Worm (Caenorhabditis elegans) whole organism, L4 larva: ENCODE results near the gene tdo-2.

ENCODE experiments used
- F10B5.3 ChIP-seq: sonication (generic microtip); optimal IDR thresholded peaks from 2 replicates; lab custom pipeline; 2016; ENCODE audit warnings: mild to moderate bottlenecking, missing genetic modification characterization, missing compliant biosample characterization
- F26F4.8 ChIP-seq: fragments of 200-800 bp; sonication (Bioruptor generic); conservative IDR thresholded peaks from 2 replicates; pipeline ENCODE4 v1.3.6; 2022; ENCODE audit warnings: missing genetic modification characterization, missing compliant biosample characterization
- F44E2.7 ChIP-seq: fragments of 200-800 bp; sonication (Bioruptor generic); IDR thresholded peaks from 2 replicates; pipeline ENCODE4 v2.1.2; 2022; ENCODE audit warnings: missing genetic modification characterization, missing compliant biosample characterization
- F49E8.2 ChIP-seq: sonication (generic microtip); optimal IDR thresholded peaks from 2 replicates; lab custom pipeline; 2016; ENCODE audit warnings: missing compliant biosample characterization, mild to moderate bottlenecking, missing genetic modification characterization, borderline replicate concordance
- ZK546.5 ChIP-seq, 2 experiments: sonication (generic microtip); optimal IDR thresholded peaks; 2 replicates each; lab custom pipeline; 2017; ENCODE audit warnings: missing biosample characterization in 2 of 2, missing genetic modification characterization in 2 of 2
- ama-1 ChIP-seq: fragments of 150-350 bp; optimal IDR thresholded peaks from 2 replicates; lab custom pipeline; 2014; ENCODE audit warnings: inconsistent platforms, mixed read lengths
- attf-4 ChIP-seq: sonication (generic microtip); optimal IDR thresholded peaks from 3 replicates; lab custom pipeline; 2017; ENCODE audit warnings: missing biosample characterization, missing genetic modification characterization
- ceh-20 ChIP-seq: fragments of 200-800 bp; sonication (Bioruptor generic); IDR thresholded peaks from 2 replicates; pipeline ENCODE4 v1.3.6; 2022; ENCODE audit warnings: missing genetic modification reagents, missing genetic modification characterization, missing compliant biosample characterization
- ceh-32 ChIP-seq: sonication (generic microtip); optimal IDR thresholded peaks from 2 replicates; lab custom pipeline; 2016; ENCODE audit warnings: mild to moderate bottlenecking, missing genetic modification characterization, missing compliant biosample characterization; ENCODE audit not compliant: poor library complexity
- ceh-62 ChIP-seq: sonication (generic microtip); optimal IDR thresholded peaks from 2 replicates; lab custom pipeline; 2017; ENCODE audit warnings: missing biosample characterization, missing genetic modification characterization
- ces-1 ChIP-seq: fragments of 150-350 bp; sonication (generic microtip); optimal IDR thresholded peaks from 4 replicates; lab custom pipeline; 2014; ENCODE audit warnings: missing biosample characterization, missing genetic modification reagents, missing genetic modification characterization
- cey-2 ChIP-seq: sonication (generic microtip); optimal IDR thresholded peaks from 3 replicates; lab custom pipeline; 2017; ENCODE audit warnings: missing genetic modification characterization, mild to moderate bottlenecking, missing compliant biosample characterization, antibody characterized with exemption, borderline replicate concordance; ENCODE audit not compliant: insufficient read depth
- daf-12 ChIP-seq: fragments of 150-350 bp; optimal IDR thresholded peaks from 2 replicates; lab custom pipeline; 2014; ENCODE audit warnings: missing biosample characterization, missing genetic modification reagents, missing genetic modification characterization
- daf-16 ChIP-seq, 3 experiments: sonication (generic microtip); optimal IDR thresholded peaks; 2 replicates each; lab custom pipeline; 2016 to 2017; ENCODE audit warnings: missing genetic modification characterization in 3 of 3, missing genetic modification reagents in 3 of 3, mild to moderate bottlenecking in 2 of 3, missing compliant biosample characterization in 2 of 3, missing biosample characterization in 1 of 3, moderate library complexity in 1 of 3
- dmd-9 ChIP-seq: fragments of 200-800 bp; sonication (Bioruptor generic); IDR thresholded peaks from 2 replicates; pipeline ENCODE4 v1.3.6; 2022; ENCODE audit warnings: missing genetic modification reagents, missing genetic modification characterization, missing compliant biosample characterization
- dve-1 ChIP-seq: sonication (generic microtip); optimal IDR thresholded peaks from 2 replicates; lab custom pipeline; 2017; ENCODE audit warnings: antibody characterized with exemption, mild to moderate bottlenecking, missing genetic modification characterization, missing compliant biosample characterization; ENCODE audit not compliant: insufficient read depth
- egl-27 ChIP-seq: sonication (generic microtip); optimal IDR thresholded peaks from 3 replicates; lab custom pipeline; 2017; ENCODE audit warnings: missing biosample characterization, missing genetic modification reagents, missing genetic modification characterization
- fos-1 ChIP-seq: fragments of 150-350 bp; optimal IDR thresholded peaks from 2 replicates; lab custom pipeline; 2014; ENCODE audit warnings: missing biosample characterization, missing genetic modification characterization
- gei-8 ChIP-seq: fragments of 200-800 bp; sonication (Bioruptor generic); optimal IDR thresholded peaks from 2 replicates; lab custom pipeline; 2018; ENCODE audit warnings: mild to moderate bottlenecking, missing genetic modification characterization, missing compliant biosample characterization
- hif-1 ChIP-seq, 2 experiments: sonication (generic microtip); optimal IDR thresholded peaks; 2 replicates each; lab custom pipeline; 2016 to 2017; ENCODE audit warnings: missing compliant biosample characterization in 2 of 2, missing genetic modification characterization in 2 of 2, missing genetic modification reagents in 2 of 2, missing genotype in 2 of 2, mild to moderate bottlenecking in 1 of 2
- hlh-30 ChIP-seq: sonication (generic microtip); optimal IDR thresholded peaks from 2 replicates; lab custom pipeline; 2017; ENCODE audit warnings: antibody characterized with exemption, mild to moderate bottlenecking, missing genetic modification characterization, missing compliant biosample characterization; ENCODE audit not compliant: insufficient read depth
- lin-15B ChIP-seq: fragments of 150-350 bp; sonication (generic microtip); optimal IDR thresholded peaks from 3 replicates; lab custom pipeline; 2014; ENCODE audit warnings: missing biosample characterization, missing genetic modification characterization
- lin-39 ChIP-seq: fragments of 150-350 bp; optimal IDR thresholded peaks from 2 replicates; lab custom pipeline; 2014; ENCODE audit warnings: missing biosample characterization, missing genetic modification reagents, missing genetic modification characterization
- lir-3 ChIP-seq: sonication (generic microtip); optimal IDR thresholded peaks from 2 replicates; lab custom pipeline; 2016; ENCODE audit warnings: mild to moderate bottlenecking, missing genetic modification characterization, missing compliant biosample characterization
- lsy-2 ChIP-seq, 2 experiments: fragments of 150-350 bp in 1 of 2; sonication (generic microtip) in 1 of 2; optimal IDR thresholded peaks; 2 replicates each; lab custom pipeline; 2014 to 2017; ENCODE audit warnings: missing biosample characterization in 2 of 2, missing genetic modification characterization in 2 of 2
- mdl-1 ChIP-seq, 2 experiments: fragments of 150-350 bp in 1 of 2; sonication (generic microtip) in 1 of 2; optimal IDR thresholded peaks; 2 replicates each; lab custom pipeline; 2014 to 2017; ENCODE audit warnings: missing biosample characterization in 2 of 2, missing genetic modification characterization in 2 of 2
- mdt-29 ChIP-seq: fragments of 200-800 bp; sonication (Bioruptor generic); IDR thresholded peaks from 2 replicates; pipeline ENCODE4 v1.3.6; 2022; ENCODE audit warnings: missing genetic modification reagents, missing genetic modification characterization, missing compliant biosample characterization
- mep-1 ChIP-seq: fragments of 150-350 bp; sonication (generic microtip); optimal IDR thresholded peaks from 3 replicates; lab custom pipeline; 2014; ENCODE audit warnings: missing biosample characterization, missing genetic modification characterization
- nhr-102 ChIP-seq: sonication (generic microtip); optimal IDR thresholded peaks from 2 replicates; lab custom pipeline; 2016; ENCODE audit warnings: mild to moderate bottlenecking, missing genetic modification characterization, moderate library complexity, missing compliant biosample characterization
- nhr-111 ChIP-seq: fragments of 200-800 bp; sonication (Bioruptor generic); optimal IDR thresholded peaks from 2 replicates; lab custom pipeline; 2018; ENCODE audit warnings: mild to moderate bottlenecking, missing genetic modification characterization, missing compliant biosample characterization
- nhr-237 ChIP-seq: sonication (generic microtip); optimal IDR thresholded peaks from 2 replicates; lab custom pipeline; 2017; ENCODE audit warnings: missing biosample characterization, missing genetic modification characterization
- nhr-28 ChIP-seq: fragments of 150-350 bp; optimal IDR thresholded peaks from 2 replicates; lab custom pipeline; 2014; ENCODE audit warnings: missing biosample characterization, missing genetic modification characterization
- nhr-48 ChIP-seq: sonication (generic microtip); optimal IDR thresholded peaks from 2 replicates; lab custom pipeline; 2016; ENCODE audit warnings: mild to moderate bottlenecking, missing genetic modification characterization, missing compliant biosample characterization
- nhr-6 ChIP-seq: fragments of 150-350 bp; optimal IDR thresholded peaks from 2 replicates; lab custom pipeline; 2014; ENCODE audit warnings: missing biosample characterization, missing genetic modification characterization
- nhr-76 ChIP-seq: fragments of 150-350 bp; optimal IDR thresholded peaks from 2 replicates; lab custom pipeline; 2014; ENCODE audit warnings: missing biosample characterization, missing genetic modification characterization
- nhr-77 ChIP-seq: fragments of 150-350 bp; optimal IDR thresholded peaks from 2 replicates; lab custom pipeline; 2014; ENCODE audit warnings: missing biosample characterization, missing genetic modification characterization
- pqm-1 ChIP-seq: sonication (generic microtip); optimal IDR thresholded peaks from 2 replicates; lab custom pipeline; 2017; ENCODE audit warnings: missing biosample characterization, missing genetic modification characterization
- saeg-2 ChIP-seq: fragments of 200-800 bp; sonication (Bioruptor generic); IDR thresholded peaks from 2 replicates; pipeline ENCODE4 v1.3.6; 2022; ENCODE audit warnings: missing genetic modification reagents, missing genetic modification characterization, missing compliant biosample characterization
- set-16 ChIP-seq: fragments of 200-800 bp; sonication (Bioruptor generic); IDR thresholded peaks from 2 replicates; pipeline ENCODE4 v1.3.6; 2022; ENCODE audit warnings: missing genetic modification reagents, missing genetic modification characterization, missing compliant biosample characterization
- tag-97 ChIP-seq: fragments of 200-800 bp; sonication (Bioruptor generic); IDR thresholded peaks from 2 replicates; pipeline ENCODE4 v1.3.6; 2022; ENCODE audit warnings: missing genetic modification characterization, missing compliant biosample characterization
- zip-11 ChIP-seq: fragments of 200-800 bp; sonication (Bioruptor generic); IDR thresholded peaks from 2 replicates; pipeline ENCODE4 v1.3.6; 2022; ENCODE audit warnings: missing genetic modification characterization, missing compliant biosample characterization
- ztf-11 ChIP-seq: fragments of 150-350 bp; optimal IDR thresholded peaks from 2 replicates; lab custom pipeline; 2014; ENCODE audit warnings: missing biosample characterization, missing genetic modification characterization
- ztf-7 ChIP-seq: fragments of 150-350 bp; optimal IDR thresholded peaks from 2 replicates; lab custom pipeline; 2014; ENCODE audit warnings: missing biosample characterization, missing genetic modification characterization

The tdo-2 gene

DNA sequence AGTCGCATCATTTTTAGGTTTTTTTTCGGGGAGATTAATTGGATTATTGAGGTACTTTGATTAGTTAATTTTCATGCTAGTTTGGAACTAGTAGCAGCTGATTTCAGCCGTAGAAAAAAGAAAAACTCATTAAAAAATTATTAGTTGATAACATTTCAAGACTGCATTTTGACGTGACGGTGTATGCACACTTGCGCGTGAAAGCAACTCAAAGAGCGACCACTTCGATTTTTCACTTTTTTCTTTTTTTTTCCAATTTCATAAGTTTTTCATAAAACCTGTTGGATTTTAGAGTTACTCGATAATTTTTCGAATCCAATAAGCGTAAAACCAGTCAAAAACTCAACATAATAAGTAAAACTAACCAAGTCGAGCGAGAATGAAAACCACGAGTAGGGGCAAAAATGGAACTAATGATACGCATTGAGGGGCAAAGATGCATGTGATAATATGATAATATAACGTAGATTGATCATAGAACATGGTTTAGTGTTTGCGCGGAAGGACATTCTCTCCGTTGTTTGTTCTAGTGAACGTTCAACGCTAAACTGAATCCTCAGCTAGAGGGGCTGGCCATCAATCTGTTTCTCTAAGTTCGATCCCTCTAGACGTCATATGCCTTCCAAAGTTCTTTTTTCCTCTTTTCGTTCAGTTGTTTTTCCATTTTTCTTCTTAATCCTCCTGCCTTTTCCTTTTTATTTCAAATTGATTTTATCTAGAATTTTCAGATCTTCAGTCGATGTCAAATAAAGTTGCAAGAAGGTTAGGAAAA, 28.6 kb upstream of the tdo-2 start, which contains the start of the genes F25B5.6 and F25B5.3 (continued):
- TF ChIP-seq F10B5.3 (tag; lab: Kevin White, UChicago) (no peak), nhr-48 (tag; lab: Kevin White, UChicago) (no peak), nhr-77 (tag; lab: Kevin White, UChicago) (no peak), zip-11 (GFP tag; lab: Robert Waterston, UW) (no peak), mep-1 (no peak), F49E8.2 (tag; lab: Kevin White, UChicago) (no peak), saeg-2 (GFP tag; lab: Robert Waterston, UW) (no peak), set-16 (GFP tag; lab: Robert Waterston, UW) (no peak), nhr-6 (tag; lab: Kevin White, UChicago) (no peak), ceh-62 (tag; lab: Kevin White, UChicago) (no peak), ceh-32 (tag; lab: Kevin White, UChicago) (no peak), lin-39 (tag; lab: Kevin White, UChicago) (no peak), attf-4 (no peak), ZK546.5 (tag; optimal IDR thresholded peaks at IDR 0.05; lab: Kevin White, UChicago) (no peak), nhr-111 (GFP tag; lab: Kevin White, UChicago) (no peak), dve-1 (tag; lab: Kevin White, UChicago) (peak; percentile 8), ztf-7 (no peak), fos-1 (tag; lab: Kevin White, UChicago) (no peak), ztf-11 (tag; lab: Kevin White, UChicago) (no peak), mdt-29 (GFP tag; lab: Robert Waterston, UW) (no peak), pqm-1 (no peak), nhr-237 (tag; lab: Kevin White, UChicago) (no peak), nhr-102 (no peak), lin-15B (tag; lab: Kevin White, UChicago) (no peak), ama-1 (lab: Kevin White, UChicago) (no peak), tag-97 (GFP tag; lab: Robert Waterston, UW) (no peak), daf-16 (GFP tag; optimal IDR thresholded peaks at IDR 0.05; lab: Kevin White, UChicago) (no peak), daf-16 (tag; optimal IDR thresholded peaks at IDR 0.05; lab: Kevin White, UChicago) (peak; percentile 13), cey-2 (tag; lab: Kevin White, UChicago) (no peak), lsy-2 (tag; optimal IDR thresholded peaks at IDR 0.05; lab: Kevin White, UChicago) (peak in 1 of 2 experiments; percentile 21), egl-27 (tag; lab: Kevin White, UChicago) (no peak), lir-3 (tag; lab: Kevin White, UChicago) (no peak), nhr-76 (tag; lab: Kevin White, UChicago) (no peak), dmd-9 (GFP tag; lab: Robert Waterston, UW) (no peak), daf-12 (tag; lab: Kevin White, UChicago) (no peak), nhr-28 (tag; lab: Kevin White, UChicago) (peak; percentile 57), gei-8 (GFP tag; lab: Kevin White, UChicago) (no peak), F44E2.7 (GFP tag; lab: Robert Waterston, UW) (no peak), ces-1 (GFP tag; lab: Kevin White, UChicago) (no peak), ceh-20 (GFP tag; lab: Robert Waterston, UW) (no peak), mdl-1 (tag; optimal IDR thresholded peaks at IDR 0.05; lab: Kevin White, UChicago) (peak in 1 of 2 experiments; percentile 69), F26F4.8 (GFP tag; lab: Robert Waterston, UW) (no peak), hif-1 (tag; optimal IDR thresholded peaks at IDR 0.05; lab: Kevin White, UChicago) (no peak), hlh-30 (tag; lab: Kevin White, UChicago) (peak; percentile 76)
